Fruit fly (Drosophila melanogaster) whole organism, wandering third instar larva: ENCODE data around the gene Lrr47.

Source experiments
- Abd-B ChIP-seq: fragments of >200 bp; optimal IDR thresholded peaks from 2 replicates; lab custom pipeline; 2017; ENCODE audit warnings: missing biosample characterization, missing genetic modification characterization
- CG32264 ChIP-seq: fragments of 200-800 bp; sonication (Bioruptor generic); optimal IDR thresholded peaks from 2 replicates; lab custom pipeline; 2016; ENCODE audit warnings: missing biosample characterization, missing genetic modification characterization
- CG9705 ChIP-seq: fragments of 200-800 bp; sonication (Bioruptor generic); optimal IDR thresholded peaks from 2 replicates; lab custom pipeline; 2018; ENCODE audit warnings: missing biosample characterization, mild to moderate bottlenecking, missing genetic modification characterization
- CrebA ChIP-seq: fragments of 200-800 bp; sonication (Bioruptor generic); optimal IDR thresholded peaks from 2 replicates; lab custom pipeline; 2016; ENCODE audit warnings: missing biosample characterization, mild to moderate bottlenecking, missing genetic modification characterization, borderline replicate concordance
- Dfd ChIP-seq: fragments of >200 bp; optimal IDR thresholded peaks from 2 replicates; lab custom pipeline; 2017; ENCODE audit warnings: missing biosample characterization, missing genetic modification characterization
- Dif ChIP-seq: fragments of 200-275, 200-300 bp; sonication (Bioruptor generic); optimal IDR thresholded peaks from 2 replicates; lab custom pipeline; 2018; ENCODE audit warnings: missing biosample characterization, missing genetic modification characterization; ENCODE audit not compliant: partially characterized antibody
- GATAd ChIP-seq: sonication (Bioruptor generic); optimal IDR thresholded peaks from 2 replicates; lab custom pipeline; 2016; ENCODE audit warnings: missing biosample characterization, missing genetic modification characterization
- HLH106 ChIP-seq: fragments of 200-800 bp; optimal IDR thresholded peaks from 3 replicates; lab custom pipeline; 2019; ENCODE audit warnings: missing biosample characterization, mild to moderate bottlenecking, missing genetic modification characterization, moderate library complexity
- Hnf4 ChIP-seq: fragments of 200-800 bp; sonication (Bioruptor generic); optimal IDR thresholded peaks from 2 replicates; lab custom pipeline; 2016; ENCODE audit warnings: missing biosample characterization, mild to moderate bottlenecking, missing genetic modification characterization
- Hr78 ChIP-seq: fragments of >200 bp; optimal IDR thresholded peaks from 2 replicates; lab custom pipeline; 2017; ENCODE audit warnings: missing biosample characterization, missing genetic modification characterization
- Hr83 ChIP-seq: fragments of 200-300 bp; sonication (Bioruptor generic); optimal IDR thresholded peaks from 2 replicates; lab custom pipeline; 2016; ENCODE audit warnings: missing biosample characterization, mild to moderate bottlenecking, missing genetic modification characterization, moderate library complexity; ENCODE audit not compliant: poor library complexity, severe bottlenecking
- Jra ChIP-seq: sonication (Bioruptor generic); optimal IDR thresholded peaks from 2 replicates; lab custom pipeline; 2016; ENCODE audit warnings: missing biosample characterization, missing genetic modification characterization
- Mio ChIP-seq: sonication (Bioruptor generic); optimal IDR thresholded peaks from 2 replicates; lab custom pipeline; 2016; ENCODE audit warnings: missing biosample characterization, missing genetic modification characterization
- Myc ChIP-seq: fragments of >200 bp; optimal IDR thresholded peaks from 2 replicates; lab custom pipeline; 2017
- N ChIP-seq: fragments of >200 bp; optimal IDR thresholded peaks from 2 replicates; lab custom pipeline; 2018; ENCODE audit warnings: missing biosample characterization, missing external identifiers, missing genetic modification characterization
- OdsH ChIP-seq: fragments of 200-800 bp; sonication (Bioruptor generic); optimal IDR thresholded peaks from 2 replicates; lab custom pipeline; 2016; ENCODE audit warnings: missing biosample characterization, mild to moderate bottlenecking, missing genetic modification characterization
- Rel ChIP-seq, 2 experiments: fragments of 200-800 bp; sonication (Bioruptor generic) in 1 of 2; optimal IDR thresholded peaks; 2 replicates in 1 of 2; 3 replicates in 1 of 2; lab custom pipeline; 2016 to 2019; ENCODE audit warnings: mild to moderate bottlenecking in 2 of 2, missing biosample characterization in 2 of 2, missing genetic modification characterization in 2 of 2, moderate library complexity in 1 of 2
- Sp1 ChIP-seq: fragments of 200-800 bp; sonication (Bioruptor generic); optimal IDR thresholded peaks from 3 replicates; lab custom pipeline; 2019; ENCODE audit warnings: missing biosample characterization, mild to moderate bottlenecking, missing genetic modification characterization, moderate library complexity
- Vsx2 ChIP-seq: fragments of 200-300, 225-300 bp; sonication (Bioruptor generic); optimal IDR thresholded peaks from 2 replicates; lab custom pipeline; 2018; ENCODE audit warnings: missing biosample characterization, missing genetic modification characterization; ENCODE audit not compliant: partially characterized antibody
- br ChIP-seq: fragments of 200-800 bp; sonication (Bioruptor generic); optimal IDR thresholded peaks from 2 replicates; lab custom pipeline; 2016; ENCODE audit warnings: missing biosample characterization, missing genetic modification characterization
- brk ChIP-seq: fragments of 200-800 bp; sonication (Bioruptor generic); optimal IDR thresholded peaks from 2 replicates; lab custom pipeline; 2016; ENCODE audit warnings: missing biosample characterization, mild to moderate bottlenecking, missing genetic modification characterization
- dl ChIP-seq, 2 experiments: fragments of 175-275, 200-275 bp in 1 of 2; fragments of 200-275 bp in 1 of 2; sonication (Bioruptor generic); optimal IDR thresholded peaks; lab custom pipeline; 2018; ENCODE audit warnings: mild to moderate bottlenecking in 2 of 2, missing biosample characterization in 2 of 2, missing genetic modification characterization in 2 of 2, moderate library complexity in 2 of 2; ENCODE audit not compliant: partially characterized antibody in 2 of 2, insufficient read depth in 1 of 2
- dmrt93B ChIP-seq: fragments of 200-800 bp; sonication (Bioruptor generic); optimal IDR thresholded peaks from 2 replicates; lab custom pipeline; 2018; ENCODE audit warnings: missing biosample characterization, mild to moderate bottlenecking, missing genetic modification characterization
- dsf ChIP-seq: sonication (Bioruptor generic); optimal IDR thresholded peaks from 2 replicates; lab custom pipeline; 2016; ENCODE audit warnings: missing biosample characterization, missing genetic modification characterization, borderline replicate concordance
- ey ChIP-seq: fragments of 200-800 bp; sonication (Bioruptor generic); optimal IDR thresholded peaks from 2 replicates; lab custom pipeline; 2016; ENCODE audit warnings: missing biosample characterization, missing genetic modification characterization
- foxo ChIP-seq, 2 experiments: fragments of 200-800 bp; sonication (Bioruptor generic); optimal IDR thresholded peaks; 2 replicates in 1 of 2; 3 replicates in 1 of 2; lab custom pipeline; 2016 to 2017; ENCODE audit warnings: missing biosample characterization in 2 of 2, missing genetic modification characterization in 2 of 2
- fru ChIP-seq: fragments of 200-800 bp; sonication (Bioruptor generic); optimal IDR thresholded peaks from 3 replicates; lab custom pipeline; 2016; ENCODE audit warnings: missing biosample characterization, mild to moderate bottlenecking, missing genetic modification characterization
- h ChIP-seq: fragments of 200-800 bp; sonication (Bioruptor generic); optimal IDR thresholded peaks from 3 replicates; lab custom pipeline; 2016; ENCODE audit warnings: missing biosample characterization, mild to moderate bottlenecking, missing genetic modification characterization
- jim ChIP-seq: fragments of 175-275, 200-325 bp; sonication (Bioruptor generic); optimal IDR thresholded peaks from 2 replicates; lab custom pipeline; 2016; ENCODE audit warnings: missing biosample characterization, mild to moderate bottlenecking, missing genetic modification characterization
- lola ChIP-seq: fragments of >200 bp; optimal IDR thresholded peaks from 2 replicates; lab custom pipeline; 2017; ENCODE audit warnings: missing biosample characterization, missing genetic modification characterization
- pan ChIP-seq: fragments of >200 bp; optimal IDR thresholded peaks from 2 replicates; lab custom pipeline; 2017
- psq ChIP-seq: fragments of 200-800 bp; sonication (Bioruptor generic); optimal IDR thresholded peaks from 3 replicates; lab custom pipeline; 2017; ENCODE audit warnings: missing biosample characterization, mild to moderate bottlenecking, missing genetic modification characterization, moderate library complexity
- rgr ChIP-seq: fragments of 200-800 bp; sonication (Bioruptor generic); optimal IDR thresholded peaks from 3 replicates; lab custom pipeline; 2016; ENCODE audit warnings: missing biosample characterization, mild to moderate bottlenecking, missing genetic modification characterization
- sage ChIP-seq: fragments of 200-800 bp; sonication (Bioruptor generic); optimal IDR thresholded peaks from 2 replicates; lab custom pipeline; 2016; ENCODE audit warnings: missing biosample characterization, mild to moderate bottlenecking, missing genetic modification characterization
- sv ChIP-seq: fragments of 200-800 bp; sonication (Bioruptor generic); optimal IDR thresholded peaks from 3 replicates; lab custom pipeline; 2016; ENCODE audit warnings: missing biosample characterization, missing genetic modification characterization
- tai ChIP-seq: sonication (Bioruptor generic); optimal IDR thresholded peaks from 2 replicates; lab custom pipeline; 2016; ENCODE audit warnings: missing biosample characterization, missing genetic modification characterization
- usp ChIP-seq: fragments of >200 bp; optimal IDR thresholded peaks from 2 replicates; lab custom pipeline; 2017; ENCODE audit warnings: missing biosample characterization, missing genetic modification characterization
- woc ChIP-seq: sonication (Bioruptor generic); optimal IDR thresholded peaks from 2 replicates; lab custom pipeline; 2016; ENCODE audit warnings: missing biosample characterization, mild to moderate bottlenecking, missing genetic modification characterization

The Lrr47 gene

DNA sequence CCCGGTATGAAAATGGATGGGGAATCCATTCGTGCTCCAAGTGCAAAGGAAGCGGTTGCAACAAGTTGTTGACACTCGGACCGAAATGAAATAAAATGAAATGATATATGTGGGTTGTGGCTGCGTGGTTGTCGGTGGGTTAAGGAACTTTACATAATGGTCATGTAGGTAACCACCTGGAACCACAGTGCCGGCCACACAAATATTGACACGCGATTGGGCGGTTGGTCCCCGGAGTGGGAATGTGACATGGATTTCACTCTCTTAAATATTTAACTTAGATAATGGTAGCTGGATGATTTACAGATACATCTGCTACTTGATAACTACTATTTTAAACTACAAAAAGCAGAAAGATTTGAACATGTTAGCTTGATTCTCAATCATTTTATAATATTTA lies 12.2 kb upstream of the Lrr47 start:
- TF ChIP-seq psq (GFP tag; lab: Kevin White, UChicago) (no peak), sage (GFP tag; lab: Kevin White, UChicago) (no peak), foxo (GFP tag; optimal IDR thresholded peaks at IDR 0.05; lab: Kevin White, UChicago) (peak in 1 of 2 experiments; percentile 15), Hr83 (GFP tag; lab: Kevin White, UChicago) (peak; percentile 84), h (peak; percentile 43), Sp1 (GFP tag; lab: Kevin White, UChicago) (peak; percentile 12), br (GFP tag; lab: Kevin White, UChicago) (peak; percentile 31), rgr (peak; percentile 33)

DNA sequence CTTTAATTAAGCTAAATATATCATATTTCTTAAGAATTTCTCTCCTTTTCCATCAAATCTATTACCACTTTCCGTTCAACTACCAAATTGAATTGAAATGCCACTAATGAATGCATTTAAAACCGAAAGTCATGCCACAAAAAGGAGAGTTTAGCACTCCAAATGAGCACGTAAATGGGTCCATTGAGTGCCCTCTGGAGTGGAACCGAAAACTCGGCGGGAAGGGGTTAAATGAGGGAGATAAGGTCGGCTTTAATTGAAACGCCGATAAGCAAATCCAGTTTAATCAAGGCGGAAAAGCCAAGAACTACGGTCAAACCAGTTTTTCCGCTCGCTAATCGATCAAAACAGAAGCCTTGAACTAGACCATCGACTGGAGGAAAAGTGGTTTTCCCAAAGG lies 11.8 kb upstream of the Lrr47 start:
- TF ChIP-seq Rel (GFP tag; optimal IDR thresholded peaks at IDR 0.05; lab: Kevin White, UChicago) (no peak), Rel (tag; optimal IDR thresholded peaks at IDR 0.05; lab: Kevin White, UChicago) (no peak)

DNA sequence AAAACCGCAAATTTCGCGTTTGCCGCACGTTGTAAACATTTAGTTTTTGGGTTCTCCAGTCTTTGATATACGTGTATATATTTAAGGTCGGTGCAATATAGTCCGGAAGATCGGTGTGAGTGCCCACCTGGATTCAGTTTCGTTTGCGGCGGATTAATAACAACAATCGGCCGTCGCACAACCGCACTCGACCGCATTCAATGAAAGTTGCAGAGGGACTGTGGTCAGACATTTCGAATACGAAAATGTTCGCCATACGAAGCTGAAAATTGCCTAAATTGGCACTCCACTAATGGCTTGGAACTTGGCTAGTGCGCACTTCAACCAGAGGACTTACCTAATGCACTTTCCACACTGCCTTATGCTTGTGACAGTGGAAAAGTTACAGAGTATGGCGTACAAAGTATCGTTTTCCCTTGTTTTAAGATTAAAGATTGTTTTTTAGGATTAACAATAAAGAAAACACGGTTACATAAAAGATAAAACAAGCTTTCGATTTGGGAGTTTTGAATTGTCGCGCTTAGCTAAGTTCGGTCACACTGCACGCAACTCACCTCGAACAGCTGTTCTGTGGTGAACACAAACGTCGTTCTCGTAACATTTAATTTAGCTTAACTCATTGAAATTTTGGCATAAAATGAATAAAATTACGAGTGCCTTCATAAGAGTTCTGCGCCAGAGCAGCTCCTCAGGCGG lies 10.4 kb upstream of the Lrr47 start, which contains the start of the genes Myo31DF and CG6094:
Myo31DF (minus strand) TSS at position 223 of the 696 bp plus-strand sequence.
CG6094 (plus strand) TSS at position 525 of the 696 bp plus-strand sequence.
- TF ChIP-seq CG32264 (GFP tag; lab: Kevin White, UChicago): no peak
- no peak for TF ChIP-seq lola (GFP tag; lab: Kevin White, UChicago)
- no peak for TF ChIP-seq Vsx2 (GFP tag; lab: Kevin White, UChicago)
- peak; percentile 16 for TF ChIP-seq psq (GFP tag; lab: Kevin White, UChicago)
- no peak for TF ChIP-seq sage (GFP tag; lab: Kevin White, UChicago)
- TF ChIP-seq Hnf4 (GFP tag; lab: Kevin White, UChicago): peak; percentile 48
- TF ChIP-seq rgr: peak; percentile 29
- no peak for TF ChIP-seq Dfd
- TF ChIP-seq woc (GFP tag; lab: Kevin White, UChicago): no peak
- no peak for TF ChIP-seq dsf (GFP tag; lab: Kevin White, UChicago)
- peak in 1 of 2 experiments; percentile 25 for TF ChIP-seq foxo (GFP tag; optimal IDR thresholded peaks at IDR 0.05; lab: Kevin White, UChicago)
- no peak for TF ChIP-seq dmrt93B (GFP tag; lab: Kevin White, UChicago)
- TF ChIP-seq brk (GFP tag; lab: Kevin White, UChicago): no peak
- no peak for TF ChIP-seq tai (GFP tag; lab: Kevin White, UChicago)
- TF ChIP-seq CG9705: no peak
- TF ChIP-seq jim: peak; percentile 64
- TF ChIP-seq Hr78: no peak
- no peak for TF ChIP-seq Hr83 (GFP tag; lab: Kevin White, UChicago)
- no peak for TF ChIP-seq GATAd (GFP tag; lab: Kevin White, UChicago)
- no peak for TF ChIP-seq pan (lab: Kevin White, UChicago)
- peak; percentile 0 for TF ChIP-seq Sp1 (GFP tag; lab: Kevin White, UChicago)
- TF ChIP-seq h: no peak
- TF ChIP-seq dl (GFP tag; optimal IDR thresholded peaks at IDR 0.05; lab: Kevin White, UChicago; ENCODE audit: insufficient read depth in 1 of 2, partially characterized antibody in 2 of 2): no peak
- peak; percentile 26 for TF ChIP-seq HLH106
- no peak for TF ChIP-seq Rel (GFP tag; optimal IDR thresholded peaks at IDR 0.05; lab: Kevin White, UChicago)
- peak; percentile 23 for TF ChIP-seq Rel (tag; optimal IDR thresholded peaks at IDR 0.05; lab: Kevin White, UChicago)
- no peak for TF ChIP-seq fru (GFP tag; lab: Kevin White, UChicago)
- TF ChIP-seq usp: no peak
- no peak for TF ChIP-seq ey (GFP tag; lab: Kevin White, UChicago)
- TF ChIP-seq Myc: peak; percentile 93
- no peak for TF ChIP-seq Mio
- TF ChIP-seq Dif (GFP tag; lab: Kevin White, UChicago): peak; percentile 33
- TF ChIP-seq Jra (GFP tag; lab: Kevin White, UChicago): peak; percentile 45
- peak; percentile 72 for TF ChIP-seq Abd-B (GFP tag; lab: Kevin White, UChicago)
- TF ChIP-seq sv (GFP tag; lab: Kevin White, UChicago): no peak
- TF ChIP-seq br (GFP tag; lab: Kevin White, UChicago): peak; percentile 39
- no peak for TF ChIP-seq CrebA
- peak; percentile 89 for TF ChIP-seq N
- TF ChIP-seq OdsH: no peak
- TF ChIP-seq, all 38 proteins: peak for 14
